Fruit fly (Drosophila melanogaster) whole organism, embryonic: ENCODE measurements around the gene CG1142.

Experiments used
- CG10959 ChIP-seq: fragments of 200-800 bp; sonication (Bioruptor generic); IDR thresholded peaks from 2 replicates; pipeline ENCODE4 v1.3.6; 2022; ENCODE audit warnings: missing biosample characterization, missing genetic modification characterization
- CG12942 ChIP-seq: fragments of 200-800 bp; sonication (Bioruptor generic); optimal IDR thresholded peaks from 3 replicates; lab custom pipeline; 2016; ENCODE audit warnings: missing biosample characterization, missing genetic modification characterization
- CG2678 ChIP-seq: fragments of 200-800 bp; sonication (Bioruptor generic); optimal IDR thresholded peaks from 3 replicates; lab custom pipeline; 2019; ENCODE audit warnings: missing biosample characterization, mild to moderate bottlenecking, missing genetic modification characterization, moderate library complexity
- CG8281 ChIP-seq: fragments of 200-800 bp; sonication (Bioruptor generic); optimal IDR thresholded peaks from 2 replicates; lab custom pipeline; 2018; ENCODE audit warnings: missing biosample characterization, mild to moderate bottlenecking, missing genetic modification characterization, moderate library complexity
- caup ChIP-seq: fragments of 200-800 bp; sonication (Bioruptor generic); optimal IDR thresholded peaks from 3 replicates; lab custom pipeline; 2017; ENCODE audit warnings: missing biosample characterization, mild to moderate bottlenecking, missing genetic modification characterization, moderate library complexity; ENCODE audit not compliant: severe bottlenecking
- gcm ChIP-seq: fragments of 200-800 bp; sonication (Bioruptor generic); optimal IDR thresholded peaks from 2 replicates; lab custom pipeline; 2019; ENCODE audit warnings: missing biosample characterization, mild to moderate bottlenecking, missing genetic modification characterization, moderate library complexity
- lola ChIP-seq, 3 experiments: fragments of >200 bp in 2 of 3; fragments of 200-800 bp in 1 of 3; sonication (Bioruptor generic) in 1 of 3; optimal IDR thresholded peaks; 2 replicates each; lab custom pipeline; 2017 to 2019; ENCODE audit warnings: missing biosample characterization in 3 of 3, missing genetic modification characterization in 3 of 3, mild to moderate bottlenecking in 1 of 3, moderate library complexity in 1 of 3
- pfk ChIP-seq: fragments of 200-800 bp; sonication (Bioruptor generic); optimal IDR thresholded peaks from 2 replicates; lab custom pipeline; 2018; ENCODE audit warnings: missing biosample characterization, mild to moderate bottlenecking, missing genetic modification characterization, moderate library complexity

- TF ChIP-seq caup (GFP tag; lab: Kevin White, UChicago) (no peak), pfk (GFP tag; lab: Kevin White, UChicago) (no peak), CG2678 (tag; lab: Kevin White, UChicago) (peak; percentile 81), gcm (no peak), CG10959 (GFP tag; lab: Robert Waterston, UW) (no peak), lola (GFP tag; optimal IDR thresholded peaks at IDR 0.05; lab: Kevin White, UChicago) (no peak), CG8281 (peak; percentile 18), CG12942 (GFP tag; lab: Kevin White, UChicago) (peak; percentile 20)
Observed at dm6 chr3R:7490884-7491283, 17.3 kb upstream of the CG1142 start.
